Worm (Caenorhabditis elegans) whole organism, L1 larva: ENCODE data around the gene jmjd-3.2.

Experiments
- C34B4.2 ChIP-seq: sonication (generic microtip); optimal IDR thresholded peaks from 2 replicates; lab custom pipeline; 2017; ENCODE audit warnings: mild to moderate bottlenecking, missing genetic modification characterization, missing compliant biosample characterization
- Y116A8C.19 ChIP-seq: sonication (generic microtip); optimal IDR thresholded peaks from 2 replicates; lab custom pipeline; 2016; ENCODE audit warnings: missing compliant biosample characterization, missing genetic modification characterization, borderline replicate concordance
- aly-2 ChIP-seq: fragments of 150-350 bp; optimal IDR thresholded peaks from 2 replicates; lab custom pipeline; 2014; ENCODE audit warnings: missing biosample characterization, missing genetic modification characterization
- blmp-1 ChIP-seq: fragments of 150-350 bp; optimal IDR thresholded peaks from 2 replicates; lab custom pipeline; 2014; ENCODE audit warnings: missing biosample characterization, missing genetic modification characterization
- ceh-8 ChIP-seq: fragments of 200-800 bp; sonication (Bioruptor generic); optimal IDR thresholded peaks from 2 replicates; lab custom pipeline; 2018; ENCODE audit warnings: mild to moderate bottlenecking, missing genetic modification characterization, moderate library complexity, missing compliant biosample characterization
- ceh-88 ChIP-seq: fragments of 200-800 bp; sonication (Bioruptor generic); IDR thresholded peaks from 2 replicates; pipeline ENCODE4 v1.3.6; 2022; ENCODE audit warnings: missing genetic modification characterization, missing compliant biosample characterization
- dpl-1 ChIP-seq, 3 experiments: fragments of 150-350 bp in 2 of 3; sonication (generic microtip) in 1 of 3; optimal IDR thresholded peaks; 2 replicates each; lab custom pipeline; 2014 to 2017; ENCODE audit warnings: missing biosample characterization in 3 of 3, missing genetic modification characterization in 3 of 3, missing genetic modification reagents in 3 of 3
- efl-1 ChIP-seq, 4 experiments: fragments of 150-350 bp; optimal IDR thresholded peaks in 3 of 4; peaks in 1 of 4; 1 replicate in 1 of 4; 2 replicates in 3 of 4; lab custom pipeline; 2014; ENCODE audit warnings: missing biosample characterization in 2 of 4, missing genetic modification characterization in 2 of 4, missing genetic modification reagents in 2 of 4
- egl-27 ChIP-seq, 2 experiments: fragments of 150-350 bp in 1 of 2; sonication (generic microtip); optimal IDR thresholded peaks; 3 replicates each; lab custom pipeline; 2017 to 2018; ENCODE audit warnings: missing biosample characterization in 2 of 2, missing genetic modification characterization in 2 of 2, missing genetic modification reagents in 2 of 2
- elt-2 ChIP-seq: sonication (generic microtip); optimal IDR thresholded peaks from 2 replicates; lab custom pipeline; 2016; ENCODE audit warnings: missing genetic modification characterization, mild to moderate bottlenecking, inconsistent platforms, missing compliant biosample characterization, missing genetic modification reagents
- ets-5 ChIP-seq: fragments of 200-800 bp; sonication (Bioruptor generic); IDR thresholded peaks from 2 replicates; pipeline ENCODE4 v1.3.6; 2022; ENCODE audit warnings: missing genetic modification characterization, missing compliant biosample characterization
- fkh-10 ChIP-seq: sonication (generic microtip); optimal IDR thresholded peaks from 2 replicates; lab custom pipeline; 2017; ENCODE audit warnings: missing biosample characterization, missing genetic modification reagents, missing genetic modification characterization
- hlh-17 ChIP-seq: fragments of 200-800 bp; sonication (Bioruptor generic); optimal IDR thresholded peaks from 2 replicates; lab custom pipeline; 2018; ENCODE audit warnings: missing genetic modification characterization, mild to moderate bottlenecking, missing compliant biosample characterization, moderate library complexity, borderline replicate concordance
- hlh-4 ChIP-seq: sonication (generic microtip); optimal IDR thresholded peaks from 2 replicates; lab custom pipeline; 2016; ENCODE audit warnings: mild to moderate bottlenecking, missing genetic modification characterization, missing compliant biosample characterization
- jun-1 ChIP-seq: fragments of 150-350 bp; optimal IDR thresholded peaks from 2 replicates; lab custom pipeline; 2014; ENCODE audit warnings: missing biosample characterization, missing genetic modification reagents, missing genetic modification characterization
- lin-13 ChIP-seq: fragments of 150-350 bp; optimal IDR thresholded peaks from 2 replicates; lab custom pipeline; 2014; ENCODE audit warnings: missing biosample characterization, missing genetic modification reagents, missing genetic modification characterization
- lin-15B ChIP-seq: fragments of 150-350 bp; sonication (generic microtip); optimal IDR thresholded peaks from 3 replicates; lab custom pipeline; 2014; ENCODE audit warnings: missing biosample characterization, missing genetic modification characterization
- lin-35 ChIP-seq, 2 experiments: fragments of 150-350 bp; optimal IDR thresholded peaks; 2 replicates each; lab custom pipeline; 2014; ENCODE audit warnings: missing biosample characterization in 2 of 2, missing genetic modification characterization in 2 of 2, missing genetic modification reagents in 2 of 2
- lir-3 ChIP-seq: sonication (generic microtip); optimal IDR thresholded peaks from 2 replicates; lab custom pipeline; 2016; ENCODE audit warnings: mild to moderate bottlenecking, missing genetic modification characterization, moderate library complexity, missing compliant biosample characterization; ENCODE audit not compliant: poor library complexity
- mdl-1 ChIP-seq, 2 experiments: fragments of 150-350 bp; optimal IDR thresholded peaks; 2 replicates each; lab custom pipeline; 2014 to 2017; ENCODE audit warnings: missing biosample characterization in 2 of 2, missing genetic modification characterization in 2 of 2, inconsistent platforms in 1 of 2
- mef-2 ChIP-seq: fragments of 150-350 bp; optimal IDR thresholded peaks from 2 replicates; lab custom pipeline; 2014; ENCODE audit warnings: missing biosample characterization, missing genetic modification characterization
- mep-1 ChIP-seq: fragments of 150-350 bp; optimal IDR thresholded peaks from 2 replicates; lab custom pipeline; 2014; ENCODE audit warnings: missing biosample characterization, missing genetic modification characterization
- nhr-11 ChIP-seq: fragments of 150-350 bp; optimal IDR thresholded peaks from 2 replicates; lab custom pipeline; 2014; ENCODE audit warnings: missing biosample characterization, missing genetic modification characterization
- nhr-28 ChIP-seq: fragments of 150-350 bp; optimal IDR thresholded peaks from 2 replicates; lab custom pipeline; 2014; ENCODE audit warnings: missing biosample characterization, missing genetic modification characterization
- nhr-47 ChIP-seq: sonication (generic microtip); optimal IDR thresholded peaks from 2 replicates; lab custom pipeline; 2016; ENCODE audit warnings: mild to moderate bottlenecking, missing genetic modification characterization, moderate library complexity, missing compliant biosample characterization
- nhr-71 ChIP-seq: sonication (generic microtip); optimal IDR thresholded peaks from 2 replicates; lab custom pipeline; 2016; ENCODE audit warnings: mild to moderate bottlenecking, missing genetic modification characterization, moderate library complexity, missing compliant biosample characterization
- nhr-76 ChIP-seq: sonication (generic microtip); optimal IDR thresholded peaks from 2 replicates; lab custom pipeline; 2017; ENCODE audit warnings: missing biosample characterization, missing genetic modification characterization
- nhr-84 ChIP-seq: sonication (generic microtip); optimal IDR thresholded peaks from 2 replicates; lab custom pipeline; 2017; ENCODE audit warnings: missing biosample characterization, missing genetic modification characterization
- nhr-85 ChIP-seq: sonication (generic microtip); peaks from one replicate; lab custom pipeline; 2016; ENCODE audit warnings: missing genetic modification characterization, inconsistent platforms, missing compliant biosample characterization
- pag-3 ChIP-seq: sonication (generic microtip); optimal IDR thresholded peaks from 2 replicates; lab custom pipeline; 2017; ENCODE audit warnings: missing genetic modification characterization, mild to moderate bottlenecking, missing compliant biosample characterization, antibody characterized with exemption, borderline replicate concordance; ENCODE audit not compliant: insufficient read depth
- pax-3 ChIP-seq: fragments of 200-800 bp; sonication (Bioruptor generic); optimal IDR thresholded peaks from 2 replicates; lab custom pipeline; 2018; ENCODE audit warnings: mild to moderate bottlenecking, missing genetic modification characterization, moderate library complexity, missing compliant biosample characterization
- pqm-1 ChIP-seq: sonication (generic microtip); optimal IDR thresholded peaks from 3 replicates; lab custom pipeline; 2017; ENCODE audit warnings: missing biosample characterization, missing genetic modification characterization
- rnt-1 ChIP-seq: sonication (generic microtip); optimal IDR thresholded peaks from 2 replicates; lab custom pipeline; 2016; ENCODE audit warnings: mild to moderate bottlenecking, missing genetic modification characterization, moderate library complexity, missing compliant biosample characterization
- skn-1 ChIP-seq: fragments of 150-350 bp; optimal IDR thresholded peaks from 2 replicates; lab custom pipeline; 2014; ENCODE audit warnings: missing biosample characterization, missing genetic modification characterization
- sup-37 ChIP-seq: fragments of 200-800 bp; sonication (Bioruptor generic); optimal IDR thresholded peaks from 2 replicates; lab custom pipeline; 2018; ENCODE audit warnings: mild to moderate bottlenecking, missing genetic modification characterization, missing compliant biosample characterization
- swsn-7 ChIP-seq: sonication (generic microtip); optimal IDR thresholded peaks from 2 replicates; lab custom pipeline; 2016; ENCODE audit warnings: missing genetic modification characterization, missing compliant biosample characterization
- tbx-2 ChIP-seq: sonication (generic microtip); optimal IDR thresholded peaks from 2 replicates; lab custom pipeline; 2016; ENCODE audit warnings: missing genetic modification characterization, missing compliant biosample characterization
- tlp-1 ChIP-seq: fragments of 150-350 bp; optimal IDR thresholded peaks from 2 replicates; lab custom pipeline; 2014; ENCODE audit warnings: missing biosample characterization, missing genetic modification characterization
- unc-30 ChIP-seq: sonication (generic microtip); optimal IDR thresholded peaks from 2 replicates; lab custom pipeline; 2017; ENCODE audit warnings: missing biosample characterization, missing genetic modification characterization
- unc-62 ChIP-seq: fragments of 150-350 bp; optimal IDR thresholded peaks from 2 replicates; lab custom pipeline; 2014; ENCODE audit warnings: missing biosample characterization, missing genetic modification reagents, missing genetic modification characterization
- unc-86 ChIP-seq: sonication (generic microtip); optimal IDR thresholded peaks from 2 replicates; lab custom pipeline; 2016; ENCODE audit warnings: missing genetic modification characterization, missing compliant biosample characterization
- vab-15 ChIP-seq: sonication (generic microtip); optimal IDR thresholded peaks from 2 replicates; lab custom pipeline; 2017; ENCODE audit warnings: missing genotype, mild to moderate bottlenecking, missing genetic modification characterization, missing compliant biosample characterization
- ztf-11 ChIP-seq, 2 experiments: sonication (generic microtip); optimal IDR thresholded peaks; 2 replicates each; lab custom pipeline; 2016 to 2017; ENCODE audit warnings: missing genetic modification characterization in 2 of 2, missing biosample characterization in 1 of 2, missing compliant biosample characterization in 1 of 2
- ztf-4 ChIP-seq: fragments of 150-350 bp; optimal IDR thresholded peaks from 2 replicates; lab custom pipeline; 2014; ENCODE audit warnings: missing biosample characterization, missing genetic modification characterization

The jmjd-3.2 gene

DNA sequence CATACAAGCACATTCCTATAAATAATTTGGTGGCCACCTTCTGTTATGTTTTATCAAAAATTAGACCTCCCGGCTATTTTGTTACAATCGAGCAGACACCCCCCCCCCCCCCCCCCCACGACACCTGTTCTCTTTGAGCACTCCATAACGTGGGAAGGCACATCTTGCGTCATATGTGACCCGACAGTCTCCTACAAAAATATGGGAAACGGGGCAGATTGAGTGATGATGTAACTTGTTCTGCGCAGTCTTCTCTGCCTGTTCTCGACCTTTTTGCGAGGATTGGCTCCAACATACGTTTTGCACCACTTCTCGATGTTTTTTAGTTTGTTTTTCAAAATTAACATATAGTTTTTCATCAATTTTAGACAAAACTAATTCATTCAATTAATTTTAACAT is 512 bp upstream of the jmjd-3.2 start:
- TF ChIP-seq lin-15B (tag; lab: Kevin White, UChicago) (no peak), unc-62 (no peak), pag-3 (tag; lab: Kevin White, UChicago) (no peak), mef-2 (no peak), dpl-1 (GFP tag; optimal IDR thresholded peaks at IDR 0.05; lab: Kevin White, UChicago) (no peak), ceh-8 (GFP tag; lab: Kevin White, UChicago) (no peak), Y116A8C.19 (tag; lab: Kevin White, UChicago) (no peak), jun-1 (no peak), rnt-1 (tag; lab: Kevin White, UChicago) (no peak), sup-37 (GFP tag; lab: Kevin White, UChicago) (no peak), lin-35 (GFP tag; optimal IDR thresholded peaks at IDR 0.05; lab: Kevin White, UChicago) (no peak), nhr-28 (no peak), pax-3 (tag; lab: Kevin White, UChicago) (no peak), ztf-11 (tag; optimal IDR thresholded peaks at IDR 0.05; lab: Kevin White, UChicago) (no peak), elt-2 (tag; lab: Kevin White, UChicago) (no peak), nhr-47 (tag; lab: Kevin White, UChicago) (no peak), mep-1 (tag; lab: Kevin White, UChicago) (no peak), egl-27 (tag; optimal IDR thresholded peaks at IDR 0.05; lab: Kevin White, UChicago) (no peak), hlh-4 (tag; lab: Kevin White, UChicago) (no peak), aly-2 (tag; lab: Kevin White, UChicago) (no peak)

ce11 chrX:14453735-14454134 is 5.7 kb downstream of the jmjd-3.2 start, which contains the start of gene F23D12.7:
Gene F23D12.7 (minus strand): TSS chrX:14453835.
- TF ChIP-seq rnt-1 (tag; lab: Kevin White, UChicago) (peak; percentile 43), hlh-17 (GFP tag; lab: Kevin White, UChicago) (no peak)

- TF ChIP-seq lir-3 (tag; lab: Kevin White, UChicago) (no peak), pag-3 (tag; lab: Kevin White, UChicago) (no peak), nhr-84 (tag; lab: Kevin White, UChicago) (no peak), rnt-1 (tag; lab: Kevin White, UChicago) (no peak), nhr-76 (tag; lab: Kevin White, UChicago) (no peak), skn-1 (tag; lab: Kevin White, UChicago) (no peak), lin-35 (GFP tag; optimal IDR thresholded peaks at IDR 0.05; lab: Kevin White, UChicago) (no peak), fkh-10 (GFP tag; lab: Kevin White, UChicago) (no peak), ets-5 (no peak), blmp-1 (tag; lab: Kevin White, UChicago) (no peak), elt-2 (tag; lab: Kevin White, UChicago) (no peak), nhr-47 (tag; lab: Kevin White, UChicago) (no peak), jun-1 (no peak), ceh-88 (no peak), tlp-1 (tag; lab: Kevin White, UChicago) (no peak), mep-1 (tag; lab: Kevin White, UChicago) (no peak), pqm-1 (tag; lab: Kevin White, UChicago) (no peak)
Measured at ce11 chrX:14455419-14455818, 7.4 kb downstream of the jmjd-3.2 start, which contains the start of gene Y66C5A.1. Gene Y66C5A.1 (minus strand): TSS chrX:14455519.

- TF ChIP-seq C34B4.2 (tag; lab: Kevin White, UChicago) (no peak), ztf-4 (tag; lab: Kevin White, UChicago) (no peak), lin-13 (GFP tag; lab: Kevin White, UChicago) (no peak), rnt-1 (tag; lab: Kevin White, UChicago) (no peak), mef-2 (no peak), sup-37 (GFP tag; lab: Kevin White, UChicago) (no peak), mdl-1 (tag; optimal IDR thresholded peaks at IDR 0.05; lab: Kevin White, UChicago) (no peak), vab-15 (tag; lab: Kevin White, UChicago) (no peak), swsn-7 (no peak), nhr-71 (tag; lab: Kevin White, UChicago) (no peak), unc-30 (tag; lab: Kevin White, UChicago) (no peak), nhr-85 (tag; lab: Kevin White, UChicago) (no peak), nhr-11 (tag; lab: Kevin White, UChicago) (no peak), tbx-2 (tag; lab: Kevin White, UChicago) (no peak), efl-1 (optimal IDR thresholded peaks at IDR 0.05; lab: Kevin White, UChicago) (no peak), efl-1 (GFP tag; optimal IDR thresholded peaks at IDR 0.05 in 1 of 2; lab: Kevin White, UChicago) (no peak), unc-86 (tag; lab: Kevin White, UChicago) (no peak)
Measured at ce11 chrX:14460412-14460811, 12.4 kb downstream of the jmjd-3.2 start, which contains the start of gene Y66C5A.2. Gene Y66C5A.2 (plus strand): TSS chrX:14460712.
